Worm (Caenorhabditis elegans): ENCODE results near the gene acp-5.

ce11 chrX:5813030-5813429 is 16.2 kb upstream of the acp-5 start:
- TF ChIP-seq hif-1 (tag; optimal IDR thresholded peaks at IDR 0.05) = no peak
- TF ChIP-seq pqm-1 (tag; optimal IDR thresholded peaks at IDR 0.05) = peak; percentile 92
- peak; percentile 16 for TF ChIP-seq nhr-6 (tag; optimal IDR thresholded peaks at IDR 0.05)
- TF ChIP-seq lin-15B (tag; optimal IDR thresholded peaks at IDR 0.05) = no peak
- no peak for TF ChIP-seq nhr-25 (tag; optimal IDR thresholded peaks at IDR 0.05; ENCODE audit: borderline replicate concordance, insufficient read depth)
- TF ChIP-seq saeg-2 (GFP tag; IDR thresholded peaks at IDR 0.05) = no peak
- TF ChIP-seq fkh-10 (GFP tag; optimal IDR thresholded peaks at IDR 0.05) = no peak
- no peak for TF ChIP-seq F10B5.3 (tag; optimal IDR thresholded peaks at IDR 0.05)
- TF ChIP-seq ces-1 (GFP tag; optimal IDR thresholded peaks at IDR 0.05) = no peak
- peak; percentile 87 for TF ChIP-seq hlh-11 (tag; optimal IDR thresholded peaks at IDR 0.05)
- no peak for TF ChIP-seq nhr-11 (tag; optimal IDR thresholded peaks at IDR 0.05)
- no peak for TF ChIP-seq lin-39 (tag; optimal IDR thresholded peaks at IDR 0.05)

Data from whole organism, L4 larva.